Worm (Caenorhabditis elegans) whole organism, late embryonic: ENCODE data around the gene dlat-1.

Experiments
- C08G9.2 ChIP-seq: sonication (generic microtip); optimal IDR thresholded peaks from 2 replicates; lab custom pipeline; 2016; ENCODE audit warnings: mild to moderate bottlenecking, missing genetic modification characterization, moderate library complexity, missing compliant biosample characterization
- T23F11.4 ChIP-seq: fragments of 200-800 bp; sonication (Bioruptor generic); optimal IDR thresholded peaks from 2 replicates; lab custom pipeline; 2018; ENCODE audit warnings: mild to moderate bottlenecking, missing genetic modification characterization, missing compliant biosample characterization
- ets-4 ChIP-seq: sonication (generic microtip); optimal IDR thresholded peaks from 2 replicates; lab custom pipeline; 2016; ENCODE audit warnings: missing genetic modification characterization, missing compliant biosample characterization
- fkh-10 ChIP-seq: fragments of 150-350 bp; optimal IDR thresholded peaks from 2 replicates; lab custom pipeline; 2014; ENCODE audit warnings: missing biosample characterization, missing genetic modification reagents, missing genetic modification characterization
- hlh-8 ChIP-seq: sonication (generic microtip); optimal IDR thresholded peaks from 2 replicates; lab custom pipeline; 2016; ENCODE audit warnings: missing genotype, missing genetic modification characterization, missing compliant biosample characterization
- nhr-11 ChIP-seq: fragments of 150-350 bp; optimal IDR thresholded peaks from 2 replicates; lab custom pipeline; 2014; ENCODE audit warnings: missing biosample characterization, missing genetic modification characterization
- odd-2 ChIP-seq: sonication (generic microtip); optimal IDR thresholded peaks from 2 replicates; lab custom pipeline; 2017; ENCODE audit warnings: antibody characterized with exemption, mild to moderate bottlenecking, missing genetic modification characterization, missing compliant biosample characterization
- pag-3 ChIP-seq: sonication (generic microtip); optimal IDR thresholded peaks from 2 replicates; lab custom pipeline; 2016; ENCODE audit warnings: missing compliant biosample characterization, missing genetic modification characterization, borderline replicate concordance
- pha-2 ChIP-seq: sonication (generic microtip); optimal IDR thresholded peaks from 2 replicates; lab custom pipeline; 2017; ENCODE audit warnings: mild to moderate bottlenecking, missing genetic modification characterization, missing compliant biosample characterization
- pha-4 ChIP-seq: fragments of 150-350 bp; optimal IDR thresholded peaks from 2 replicates; lab custom pipeline; 2018; ENCODE audit warnings: missing biosample characterization, missing genetic modification reagents, missing genetic modification characterization

DNA sequence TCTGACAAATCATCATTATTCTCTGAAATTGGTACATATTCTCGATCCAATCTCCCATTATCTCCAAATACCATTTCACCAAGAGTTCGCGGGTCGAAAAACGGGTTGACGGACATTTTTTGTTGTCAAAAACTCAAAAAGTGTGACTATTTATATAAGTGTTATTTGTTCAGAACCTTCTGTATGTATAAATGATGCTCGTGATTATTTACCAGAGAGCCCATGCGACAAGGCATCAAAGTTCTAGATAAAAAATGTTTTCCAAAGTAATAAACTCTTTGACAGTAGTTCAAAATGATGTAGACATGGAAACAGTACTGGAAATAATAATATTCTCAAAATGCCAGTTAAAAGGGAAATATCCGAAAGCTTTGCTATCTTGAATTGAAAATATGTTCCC lies 15.6 kb upstream of the dlat-1 start:
- TF ChIP-seq pha-4 (tag; lab: Kevin White, UChicago) (no peak), T23F11.4 (GFP tag; lab: Kevin White, UChicago) (no peak), nhr-11 (tag; lab: Kevin White, UChicago) (no peak), C08G9.2 (tag; lab: Kevin White, UChicago) (no peak), pha-2 (no peak), hlh-8 (no peak), ets-4 (no peak), pag-3 (tag; lab: Kevin White, UChicago) (no peak), fkh-10 (GFP tag; lab: Kevin White, UChicago) (no peak), odd-2 (tag; lab: Kevin White, UChicago) (no peak)
